Fruit fly (Drosophila melanogaster): ENCODE data around the gene Cpr64Ac.

Cpr64Ac gene

dm6 chr3L:4254301-4254834, 41.7 kb upstream of the Cpr64Ac start, which contains the start of the genes ago and CG1265 (continued):
- TF ChIP-seq mld (GFP tag; IDR thresholded peaks at IDR 0.05; ENCODE audit: partially characterized antibody) (no peak), fd96Cb (tag; optimal IDR thresholded peaks at IDR 0.05) (peak; percentile 21), CG4820 (GFP tag; optimal IDR thresholded peaks at IDR 0.05) (no peak), pum (GFP tag; optimal IDR thresholded peaks at IDR 0.05) (no peak), CG7556 (GFP tag; optimal IDR thresholded peaks at IDR 0.05) (peak; percentile 23), Spps (tag; optimal IDR thresholded peaks at IDR 0.05) (no peak), CG8089 (GFP tag; optimal IDR thresholded peaks at IDR 0.05) (no peak), emc (GFP tag; optimal IDR thresholded peaks at IDR 0.05) (no peak), eyg (GFP tag; optimal IDR thresholded peaks at IDR 0.05) (no peak), HmgZ (tag; optimal IDR thresholded peaks at IDR 0.05) (no peak), ara (GFP tag; IDR thresholded peaks at IDR 0.05) (0 out of 2 replicates have a peak, but pooled peaks have one; percentile 31), nerfin-2 (GFP tag; IDR thresholded peaks at IDR 0.05; ENCODE audit: partially characterized antibody) (no peak), Trl (optimal IDR thresholded peaks at IDR 0.05) (no peak), Trl (GFP tag; optimal IDR thresholded peaks at IDR 0.05) (no peak), disco-r (GFP tag; optimal IDR thresholded peaks at IDR 0.05) (no peak), al (GFP tag; IDR thresholded peaks at IDR 0.05) (no peak), gfzf (GFP tag; optimal IDR thresholded peaks at IDR 0.05) (peak; percentile 73), CG10462 (GFP tag; optimal IDR thresholded peaks at IDR 0.05) (no peak), ash1 (GFP tag; optimal IDR thresholded peaks at IDR 0.05) (no peak), CG1603 (tag; optimal IDR thresholded peaks at IDR 0.05) (peak; percentile 45), Eip74EF (GFP tag; optimal IDR thresholded peaks at IDR 0.05) (no peak), chinmo (GFP tag; IDR thresholded peaks at IDR 0.05; ENCODE audit: partially characterized antibody) (no peak), CG12104 (GFP tag; optimal IDR thresholded peaks at IDR 0.05) (peak; percentile 54), Dp (GFP tag; optimal IDR thresholded peaks at IDR 0.05) (peak; percentile 55), tup (GFP tag; optimal IDR thresholded peaks at IDR 0.05) (no peak), CG12155 (GFP tag; optimal IDR thresholded peaks at IDR 0.05) (peak; percentile 21), Nf-YA (GFP tag; IDR thresholded peaks at IDR 0.05) (no peak), GATAe (GFP tag; conservative IDR thresholded peaks at IDR 0.05) (no peak), BEAF-32 (GFP tag; optimal IDR thresholded peaks at IDR 0.05) (peak; percentile 67), ranshi (GFP tag; IDR thresholded peaks at IDR 0.05) (peak; percentile 50), CG30020 (tag; optimal IDR thresholded peaks at IDR 0.05) (peak; percentile 47), CG10959 (GFP tag; IDR thresholded peaks at IDR 0.05) (no peak), CG31388 (GFP tag; optimal IDR thresholded peaks at IDR 0.05) (no peak), sna (GFP tag; IDR thresholded peaks at IDR 0.05; ENCODE audit: partially characterized antibody) (no peak), bab2 (GFP tag; optimal IDR thresholded peaks at IDR 0.05) (peak; percentile 27), HLH4C (GFP tag; IDR thresholded peaks at IDR 0.05; ENCODE audit: partially characterized antibody) (no peak), Kr (GFP tag; optimal IDR thresholded peaks at IDR 0.05) (no peak), bbx (GFP tag; IDR thresholded peaks at IDR 0.05; ENCODE audit: partially characterized antibody) (no peak), CG8765 (GFP tag; IDR thresholded peaks at IDR 0.05) (no peak), yki (optimal IDR thresholded peaks at IDR 0.05) (no peak), CG11456 (GFP tag; IDR thresholded peaks at IDR 0.05) (peak; percentile 78), bsh (GFP tag; optimal IDR thresholded peaks at IDR 0.05) (no peak), kay (GFP tag; optimal IDR thresholded peaks at IDR 0.05) (no peak), CG12769 (tag; optimal IDR thresholded peaks at IDR 0.05) (no peak), CG30403 (GFP tag; optimal IDR thresholded peaks at IDR 0.05) (peak; percentile 64), klu (GFP tag; IDR thresholded peaks at IDR 0.05) (peak; percentile 16; the same call in 1 of the 2 replicates), fd3F (GFP tag; optimal IDR thresholded peaks at IDR 0.05) (no peak), gce (GFP tag; IDR thresholded peaks at IDR 0.05) (no peak), H15 (GFP tag; IDR thresholded peaks at IDR 0.05) (peak; percentile 31; the same call in 1 of the 3 replicates), cad (GFP tag; optimal IDR thresholded peaks at IDR 0.05) (no peak), CG2116 (GFP tag; optimal IDR thresholded peaks at IDR 0.05) (peak; percentile 6)

Measured in whole organism, embryonic.